Worm (Caenorhabditis elegans) whole organism, L2 larva: Measurements from ENCODE around the gene tag-294.
A peak's percentile ranks its signal among the peaks of the same experiment; 100 is the strongest.

ENCODE experiments used
- C34F6.9 ChIP-seq: fragments of 150-350 bp; optimal IDR thresholded peaks from 2 replicates; lab custom pipeline; 2014; ENCODE audit warnings: missing biosample characterization, missing genetic modification characterization
- F13H6.1 ChIP-seq: sonication (generic microtip); optimal IDR thresholded peaks from 2 replicates; lab custom pipeline; 2016; ENCODE audit warnings: missing genetic modification characterization, missing compliant biosample characterization
- R02D3.7 ChIP-seq: fragments of 150-350 bp; optimal IDR thresholded peaks from 2 replicates; lab custom pipeline; 2014; ENCODE audit warnings: missing biosample characterization, missing genetic modification characterization
- Y55F3AM.14 ChIP-seq: fragments of 200-800 bp; sonication (Bioruptor generic); optimal IDR thresholded peaks from 2 replicates; lab custom pipeline; 2018; ENCODE audit warnings: mild to moderate bottlenecking, missing genetic modification characterization, missing compliant biosample characterization
- ZK546.5 ChIP-seq: sonication (generic microtip); optimal IDR thresholded peaks from 2 replicates; lab custom pipeline; 2017; ENCODE audit warnings: missing biosample characterization, missing genetic modification characterization
- alr-1 ChIP-seq: fragments of 150-350 bp; optimal IDR thresholded peaks from 2 replicates; lab custom pipeline; 2014; ENCODE audit warnings: missing biosample characterization, missing genetic modification characterization
- aly-2 ChIP-seq: fragments of 150-350 bp; optimal IDR thresholded peaks from 2 replicates; lab custom pipeline; 2014; ENCODE audit warnings: missing biosample characterization, missing genetic modification characterization
- ama-1 ChIP-seq: fragments of 150-350 bp; optimal IDR thresholded peaks from 2 replicates; lab custom pipeline; 2018; ENCODE audit warnings: inconsistent platforms
- blmp-1 ChIP-seq: sonication (generic microtip); optimal IDR thresholded peaks from 2 replicates; lab custom pipeline; 2017; ENCODE audit warnings: missing genetic modification characterization, mild to moderate bottlenecking, missing compliant biosample characterization, antibody characterized with exemption, moderate library complexity; ENCODE audit not compliant: insufficient read depth
- ceh-16 ChIP-seq: fragments of 150-350 bp; optimal IDR thresholded peaks from 2 replicates; lab custom pipeline; 2014; ENCODE audit warnings: missing biosample characterization, missing genetic modification characterization
- ceh-82 ChIP-seq: fragments of 150-350 bp; optimal IDR thresholded peaks from 2 replicates; lab custom pipeline; 2014; ENCODE audit warnings: missing biosample characterization, missing genetic modification characterization
- crh-2 ChIP-seq: sonication (generic microtip); optimal IDR thresholded peaks from 2 replicates; lab custom pipeline; 2017; ENCODE audit warnings: missing biosample characterization, missing genetic modification characterization
- dmd-4 ChIP-seq: sonication (generic microtip); optimal IDR thresholded peaks from 2 replicates; lab custom pipeline; 2017; ENCODE audit warnings: missing biosample characterization, missing genetic modification characterization
- egl-27 ChIP-seq: sonication (generic microtip); optimal IDR thresholded peaks from 3 replicates; lab custom pipeline; 2017; ENCODE audit warnings: missing biosample characterization, missing genetic modification reagents, missing genetic modification characterization
- fos-1 ChIP-seq: fragments of 150-350 bp; optimal IDR thresholded peaks from 2 replicates; lab custom pipeline; 2014; ENCODE audit warnings: missing biosample characterization, missing genetic modification characterization
- gmeb-1 ChIP-seq: fragments of 150-350 bp; optimal IDR thresholded peaks from 2 replicates; lab custom pipeline; 2014; ENCODE audit warnings: missing biosample characterization, missing genetic modification characterization
- lin-11 ChIP-seq: fragments of 150-350 bp; sonication (generic microtip); optimal IDR thresholded peaks from 2 replicates; lab custom pipeline; 2014; ENCODE audit warnings: missing biosample characterization, missing genetic modification characterization, inconsistent platforms, mixed read lengths
- lin-13 ChIP-seq: fragments of 150-350 bp; optimal IDR thresholded peaks from 2 replicates; lab custom pipeline; 2014; ENCODE audit warnings: missing biosample characterization, missing genetic modification reagents, missing genetic modification characterization
- lsy-2 ChIP-seq, 2 experiments: fragments of 150-350 bp in 1 of 2; sonication (generic microtip) in 1 of 2; optimal IDR thresholded peaks; 2 replicates each; lab custom pipeline; 2014 to 2017; ENCODE audit warnings: missing biosample characterization in 2 of 2, missing genetic modification characterization in 2 of 2
- mab-5 ChIP-seq: fragments of 150-350 bp; optimal IDR thresholded peaks from 2 replicates; lab custom pipeline; 2014; ENCODE audit warnings: missing biosample characterization, missing genetic modification characterization
- mbf-1 ChIP-seq: sonication (generic microtip); optimal IDR thresholded peaks from 2 replicates; lab custom pipeline; 2017; ENCODE audit warnings: missing biosample characterization, missing genetic modification characterization
- mdl-1 ChIP-seq, 2 experiments: fragments of 150-350 bp in 1 of 2; sonication (generic microtip) in 1 of 2; optimal IDR thresholded peaks; 2 replicates each; lab custom pipeline; 2017; ENCODE audit warnings: missing biosample characterization in 2 of 2, missing genetic modification characterization in 2 of 2
- nhr-11 ChIP-seq: fragments of 150-350 bp; optimal IDR thresholded peaks from 2 replicates; lab custom pipeline; 2014; ENCODE audit warnings: missing biosample characterization, missing genetic modification characterization
- nhr-12 ChIP-seq: fragments of 150-350 bp; optimal IDR thresholded peaks from 2 replicates; lab custom pipeline; 2014; ENCODE audit warnings: missing biosample characterization, missing genetic modification characterization
- nhr-21 ChIP-seq: fragments of 150-350 bp; optimal IDR thresholded peaks from 2 replicates; lab custom pipeline; 2014; ENCODE audit warnings: missing biosample characterization, missing genetic modification characterization
- nhr-23 ChIP-seq: fragments of 150-350 bp; optimal IDR thresholded peaks from 2 replicates; lab custom pipeline; 2014; ENCODE audit warnings: missing biosample characterization, missing genetic modification reagents, missing genetic modification characterization
- nhr-237 ChIP-seq: fragments of 150-350 bp; optimal IDR thresholded peaks from 2 replicates; lab custom pipeline; 2014; ENCODE audit warnings: missing biosample characterization, missing genetic modification characterization
- nhr-25 ChIP-seq: fragments of 150-350 bp; sonication (generic microtip); optimal IDR thresholded peaks from 3 replicates; lab custom pipeline; 2014; ENCODE audit warnings: missing biosample characterization, missing genetic modification characterization
- nhr-6 ChIP-seq: fragments of 150-350 bp; optimal IDR thresholded peaks from 2 replicates; lab custom pipeline; 2014; ENCODE audit warnings: missing biosample characterization, missing genetic modification characterization
- nhr-77 ChIP-seq: fragments of 150-350 bp; optimal IDR thresholded peaks from 2 replicates; lab custom pipeline; 2014; ENCODE audit warnings: missing biosample characterization, missing genetic modification characterization
- peb-1 ChIP-seq: fragments of 150-350 bp; optimal IDR thresholded peaks from 2 replicates; lab custom pipeline; 2014; ENCODE audit warnings: missing biosample characterization, missing genetic modification characterization
- sem-4 ChIP-seq: fragments of 150-350 bp; optimal IDR thresholded peaks from 2 replicates; lab custom pipeline; 2014; ENCODE audit warnings: missing biosample characterization, missing genetic modification reagents, missing genetic modification characterization
- skn-1 ChIP-seq: sonication (generic microtip); optimal IDR thresholded peaks from 2 replicates; lab custom pipeline; 2017; ENCODE audit warnings: missing biosample characterization, missing genetic modification characterization
- sma-3 ChIP-seq: sonication (generic microtip); optimal IDR thresholded peaks from 2 replicates; lab custom pipeline; 2016; ENCODE audit warnings: missing genetic modification reagents, missing genetic modification characterization, missing compliant biosample characterization
- sma-9 ChIP-seq, 2 experiments: fragments of 150-350 bp in 1 of 2; sonication (generic microtip) in 1 of 2; optimal IDR thresholded peaks; 2 replicates each; lab custom pipeline; 2014 to 2016; ENCODE audit warnings: missing genetic modification characterization in 2 of 2, mild to moderate bottlenecking in 1 of 2, missing biosample characterization in 1 of 2, missing compliant biosample characterization in 1 of 2, missing genetic modification reagents in 1 of 2, moderate library complexity in 1 of 2
- snpc-4 ChIP-seq: fragments of 150-350 bp; optimal IDR thresholded peaks from 2 replicates; lab custom pipeline; 2014; ENCODE audit warnings: missing biosample characterization, missing genetic modification characterization
- unc-62 ChIP-seq: fragments of 150-350 bp; optimal IDR thresholded peaks from 2 replicates; lab custom pipeline; 2014; ENCODE audit warnings: missing biosample characterization, missing genetic modification reagents, missing genetic modification characterization
- zag-1 ChIP-seq: fragments of 150-350 bp; optimal IDR thresholded peaks from 2 replicates; lab custom pipeline; 2014; ENCODE audit warnings: missing biosample characterization, missing genetic modification characterization
- ztf-1 ChIP-seq: fragments of 200-800 bp; sonication (Bioruptor generic); conservative IDR thresholded peaks from 2 replicates; pipeline ENCODE4 v1.3.6; 2022; ENCODE audit warnings: missing genetic modification characterization, missing compliant biosample characterization
- ztf-11 ChIP-seq: sonication (generic microtip); optimal IDR thresholded peaks from 2 replicates; lab custom pipeline; 2017; ENCODE audit warnings: missing biosample characterization, missing genetic modification characterization
- ztf-4 ChIP-seq: fragments of 150-350 bp; optimal IDR thresholded peaks from 2 replicates; lab custom pipeline; 2014; ENCODE audit warnings: missing biosample characterization, missing genetic modification characterization

tag-294 gene

DNA sequence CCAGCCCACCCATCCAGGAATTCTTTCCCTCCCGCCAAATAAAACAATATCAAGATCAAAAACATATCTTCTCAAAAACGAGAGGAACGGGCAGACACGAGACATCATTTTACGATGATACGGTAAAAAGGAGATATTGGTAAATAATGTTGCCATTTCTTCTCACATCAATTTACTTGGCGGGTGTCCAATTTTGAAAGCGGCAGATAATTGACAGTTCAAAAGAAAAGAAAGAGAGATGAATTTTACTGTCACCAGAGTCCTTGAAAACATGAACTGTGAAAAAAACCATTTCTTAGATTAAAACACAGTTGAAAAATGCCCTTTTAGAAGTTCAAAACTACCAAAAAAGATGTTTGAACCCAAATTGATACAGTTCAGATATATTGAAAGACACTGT, 47.5 kb upstream of the tag-294 start:
- TF ChIP-seq lsy-2 (tag; optimal IDR thresholded peaks at IDR 0.05; lab: Kevin White, UChicago): peak in 1 of 2 experiments; percentile 14
- no peak for TF ChIP-seq skn-1
- TF ChIP-seq nhr-11: no peak
- TF ChIP-seq dmd-4: no peak
- peak; percentile 29 for TF ChIP-seq fos-1
- peak; percentile 54 for TF ChIP-seq blmp-1 (tag; lab: Kevin White, UChicago)
- no peak for TF ChIP-seq nhr-6
- TF ChIP-seq nhr-237 (tag; lab: Kevin White, UChicago): no peak
- TF ChIP-seq peb-1 (tag; lab: Kevin White, UChicago): no peak
- peak; percentile 38 for TF ChIP-seq crh-2 (tag; lab: Kevin White, UChicago)
- TF ChIP-seq nhr-25: peak; percentile 86
- TF ChIP-seq mab-5 (tag; lab: Kevin White, UChicago): no peak
- no peak for TF ChIP-seq alr-1 (tag; lab: Kevin White, UChicago)
- peak; percentile 6 for TF ChIP-seq lin-13 (GFP tag; lab: Kevin White, UChicago)
- TF ChIP-seq nhr-21 (tag; lab: Kevin White, UChicago): peak; percentile 8
- peak; percentile 46 for TF ChIP-seq egl-27
- TF ChIP-seq lin-11 (tag; lab: Kevin White, UChicago): no peak
- TF ChIP-seq snpc-4 (tag; lab: Kevin White, UChicago): no peak
- TF ChIP-seq sma-3: peak; percentile 44
- TF ChIP-seq sma-9 (GFP tag; optimal IDR thresholded peaks at IDR 0.05; lab: Kevin White, UChicago): peak; percentile 44
- no peak for TF ChIP-seq sma-9 (tag; optimal IDR thresholded peaks at IDR 0.05; lab: Kevin White, UChicago)
- TF ChIP-seq ceh-16 (tag; lab: Kevin White, UChicago): peak; percentile 48
- TF ChIP-seq ztf-11 (tag; lab: Kevin White, UChicago): no peak

DNA sequence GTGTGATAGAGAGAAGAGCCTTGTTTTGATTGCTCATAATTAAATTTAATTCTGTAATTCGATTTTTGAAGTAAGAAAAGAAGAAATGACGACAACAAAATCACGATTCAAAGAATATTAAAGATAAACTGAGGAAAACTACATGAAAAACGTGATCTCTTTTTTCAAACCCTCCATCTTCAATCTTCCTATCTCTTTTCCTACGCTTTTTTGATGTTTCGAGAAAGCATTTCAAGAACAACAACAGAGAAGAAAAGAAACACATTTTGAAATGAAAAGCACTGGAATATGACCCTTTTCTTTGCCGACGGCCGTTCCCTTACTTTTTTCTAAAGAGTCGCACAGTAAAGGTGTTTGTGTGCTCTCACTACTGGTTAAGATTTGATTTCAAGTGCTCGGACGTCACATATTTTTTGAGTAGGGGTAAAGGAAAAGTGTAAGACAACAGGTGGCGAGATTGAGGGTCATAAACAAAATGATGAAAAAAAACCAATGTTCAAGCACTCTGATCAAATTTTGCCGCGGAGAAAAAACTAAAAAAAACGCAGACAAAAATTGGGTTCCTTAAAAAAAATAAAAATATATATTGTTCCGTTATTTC, 42.8 kb upstream of the tag-294 start, which contains the start of gene F13D11.3:
TSS of gene F13D11.3 (minus strand) at position 51 of the 601 bp plus-strand sequence.
- TF ChIP-seq F13H6.1 (tag; lab: Kevin White, UChicago): peak; percentile 52
- TF ChIP-seq mab-5 (tag; lab: Kevin White, UChicago): peak; percentile 4
- no peak for TF ChIP-seq nhr-237 (tag; lab: Kevin White, UChicago)

DNA sequence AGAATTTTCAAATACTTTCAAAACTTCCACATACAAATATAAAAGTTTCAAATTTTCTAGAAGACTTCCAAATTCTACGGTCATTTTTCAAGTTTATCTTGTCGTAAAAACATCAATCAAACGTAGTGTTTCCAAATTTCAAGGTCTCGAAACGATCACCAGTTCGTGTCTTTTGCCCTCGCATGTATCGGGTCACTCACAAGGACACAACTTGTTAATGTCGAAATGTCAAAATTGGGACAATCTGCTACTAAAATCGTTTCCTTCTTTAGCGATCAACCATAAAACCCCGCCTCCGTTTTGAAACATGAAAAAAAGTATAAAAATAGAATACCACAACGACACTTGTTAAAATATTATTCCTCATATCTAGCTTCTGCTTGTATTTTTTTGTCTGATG, 40.3 kb upstream of the tag-294 start:
- TF ChIP-seq sem-4 (peak; percentile 5), ceh-82 (tag; lab: Kevin White, UChicago) (no peak), Y55F3AM.14 (no peak), ztf-1 (no peak), nhr-6 (peak; percentile 25), C34F6.9 (tag; lab: Kevin White, UChicago) (peak; percentile 11), ceh-16 (tag; lab: Kevin White, UChicago) (peak; percentile 32), blmp-1 (tag; lab: Kevin White, UChicago) (no peak), unc-62 (GFP tag; lab: Kevin White, UChicago) (no peak), lin-11 (tag; lab: Kevin White, UChicago) (no peak), zag-1 (tag; lab: Kevin White, UChicago) (no peak), ZK546.5 (tag; lab: Kevin White, UChicago) (no peak), mab-5 (tag; lab: Kevin White, UChicago) (no peak), aly-2 (tag; lab: Kevin White, UChicago) (no peak), nhr-25 (peak; percentile 90), lin-13 (GFP tag; lab: Kevin White, UChicago) (no peak), ama-1 (lab: Kevin White, UChicago) (no peak), skn-1 (no peak), mbf-1 (tag; lab: Kevin White, UChicago) (no peak), ztf-11 (tag; lab: Kevin White, UChicago) (no peak), nhr-12 (tag; lab: Kevin White, UChicago) (no peak), dmd-4 (no peak), sma-3 (no peak), nhr-77 (tag; lab: Kevin White, UChicago) (no peak), F13H6.1 (tag; lab: Kevin White, UChicago) (peak; percentile 19), R02D3.7 (tag; lab: Kevin White, UChicago) (no peak)

DNA sequence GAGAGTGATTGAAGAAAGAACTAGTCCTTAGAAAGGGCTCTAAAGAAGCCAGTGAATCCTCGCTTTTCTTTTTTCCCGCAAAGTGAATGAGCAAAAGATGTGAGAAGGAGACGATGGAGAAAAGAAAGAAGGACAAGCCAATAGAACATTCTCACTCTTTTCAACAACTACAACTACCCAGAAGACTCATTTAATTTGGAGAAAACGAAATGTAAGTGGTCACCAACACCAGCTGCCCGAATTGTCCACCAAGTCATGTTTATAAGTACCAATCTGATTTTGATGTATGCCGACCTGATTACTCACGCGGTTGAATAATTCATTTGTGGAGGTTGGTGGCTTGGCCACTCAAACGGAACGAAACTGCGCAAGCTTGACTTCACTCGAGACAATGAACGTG, 39.4 kb upstream of the tag-294 start:
- no peak for TF ChIP-seq mdl-1 (tag; optimal IDR thresholded peaks at IDR 0.05; lab: Kevin White, UChicago)
- no peak for TF ChIP-seq egl-27
- TF ChIP-seq F13H6.1 (tag; lab: Kevin White, UChicago): no peak
- TF ChIP-seq dmd-4: no peak
- TF ChIP-seq skn-1: no peak
- no peak for TF ChIP-seq mbf-1 (tag; lab: Kevin White, UChicago)
- TF ChIP-seq nhr-237 (tag; lab: Kevin White, UChicago): no peak
- no peak for TF ChIP-seq gmeb-1
- no peak for TF ChIP-seq nhr-23
- no peak for TF ChIP-seq alr-1 (tag; lab: Kevin White, UChicago)
- no peak for TF ChIP-seq ztf-4 (tag; lab: Kevin White, UChicago)
- no peak for TF ChIP-seq zag-1 (tag; lab: Kevin White, UChicago)
- no peak for TF ChIP-seq fos-1
- TF ChIP-seq R02D3.7 (tag; lab: Kevin White, UChicago): no peak
- no peak for TF ChIP-seq ZK546.5 (tag; lab: Kevin White, UChicago)
